Worm (Caenorhabditis elegans): ENCODE results near the gene F53F1.4.

F53F1.4 gene

DNA sequence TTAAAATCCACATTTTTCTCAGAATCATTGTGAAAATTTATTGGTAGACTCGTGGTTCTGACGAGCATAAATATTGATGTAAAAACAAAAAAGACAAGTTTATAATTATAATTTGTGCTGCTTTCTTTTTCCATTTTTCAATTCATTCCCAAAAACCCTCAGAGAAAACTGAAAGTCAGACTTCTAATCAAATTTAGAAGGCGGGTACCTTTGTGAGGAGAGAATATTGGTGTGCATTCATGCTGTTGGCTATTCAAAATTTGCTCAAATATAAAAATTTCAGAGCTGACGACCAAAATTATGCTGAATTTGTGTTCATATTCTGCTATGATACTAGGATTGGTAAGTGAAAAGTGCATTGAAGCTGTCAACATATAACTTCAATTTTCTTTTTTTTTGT is 43.9 kb upstream of the F53F1.4 start, which contains the start of gene srx-125:
srx-125 (plus strand) TSS at position 301 of the 400 bp plus-strand sequence.
- TF ChIP-seq fkh-3 (tag; optimal IDR thresholded peaks at IDR 0.05) (no peak), ccch-3 (GFP tag; optimal IDR thresholded peaks at IDR 0.05) (no peak), ztf-25 (GFP tag; IDR thresholded peaks at IDR 0.05) (no peak), madf-6 (GFP tag; IDR thresholded peaks at IDR 0.05) (no peak)

- TF ChIP-seq tlf-1 (GFP tag; optimal IDR thresholded peaks at IDR 0.05) (peak; percentile 19), nhr-80 (tag; optimal IDR thresholded peaks at IDR 0.05) (peak; percentile 87), ZK185.1 (tag; optimal IDR thresholded peaks at IDR 0.05; ENCODE audit: poor library complexity, severe bottlenecking) (peak; percentile 29), C06A6.2 (GFP tag; conservative IDR thresholded peaks at IDR 0.05) (0 out of 2 replicates have a peak, but pooled peaks have one; percentile 25), cebp-2 (GFP tag; IDR thresholded peaks at IDR 0.05) (0 out of 2 replicates have a peak, but pooled peaks have one; percentile 36), egrh-3 (GFP tag; IDR thresholded peaks at IDR 0.05) (no peak), hsf-1 (GFP tag; IDR thresholded peaks at IDR 0.05) (no peak), bed-2 (GFP tag; IDR thresholded peaks at IDR 0.05) (no peak), T07F8.4 (tag; optimal IDR thresholded peaks at IDR 0.05) (no peak), snpc-3.4 (tag; optimal IDR thresholded peaks at IDR 0.05) (no peak)
These were observed 41.2 kb upstream of the F53F1.4 start for ce11 chrV:13369663-13370062.

DNA sequence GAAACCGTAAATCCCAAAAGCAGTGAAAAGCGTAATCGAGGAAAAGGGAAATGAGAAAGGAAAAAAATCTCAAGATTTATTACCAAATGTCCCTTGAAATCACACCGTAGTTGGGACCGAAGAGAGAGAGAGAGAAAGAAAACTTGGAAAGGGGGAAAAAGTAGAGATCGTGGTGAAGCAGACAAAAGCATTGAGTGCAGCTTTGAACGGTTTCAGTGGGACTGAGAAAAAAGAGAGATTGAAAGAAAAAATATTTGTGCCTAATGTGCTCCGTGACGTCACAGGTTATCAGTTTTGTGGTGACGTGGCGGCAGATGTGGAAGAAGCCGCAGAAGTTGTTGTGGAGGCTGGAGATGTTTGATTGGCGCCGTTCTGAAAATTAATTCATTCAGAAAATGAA is 40.6 kb upstream of the F53F1.4 start:
- 0 out of 2 replicates have a peak, but pooled peaks have one; percentile 52 for TF ChIP-seq Y56A3A.18 (GFP tag; IDR thresholded peaks at IDR 0.05)
- no peak for TF ChIP-seq ceh-100 (GFP tag; IDR thresholded peaks at IDR 0.05)

- TF ChIP-seq snpc-1.3 (tag; optimal IDR thresholded peaks at IDR 0.05; ENCODE audit: insufficient read depth): no peak
- TF ChIP-seq nhr-179 (tag; optimal IDR thresholded peaks at IDR 0.05): no peak
- no peak for TF ChIP-seq F55B11.4 (tag; optimal IDR thresholded peaks at IDR 0.05; ENCODE audit: borderline replicate concordance, insufficient read depth)
- TF ChIP-seq cebp-1 (GFP tag; IDR thresholded peaks at IDR 0.05): no peak
- peak; percentile 81 for TF ChIP-seq cebp-1 (tag; optimal IDR thresholded peaks at IDR 0.05)
- TF ChIP-seq lin-40 (tag; optimal IDR thresholded peaks at IDR 0.05): peak; percentile 49
- TF ChIP-seq madf-8 (GFP tag; conservative IDR thresholded peaks at IDR 0.05): no peak
- TF ChIP-seq chd-7 (tag; optimal IDR thresholded peaks at IDR 0.05): no peak
- TF ChIP-seq tlf-1 (GFP tag; optimal IDR thresholded peaks at IDR 0.05): no peak
- no peak for TF ChIP-seq hlh-26 (GFP tag; conservative IDR thresholded peaks at IDR 0.05)
- TF ChIP-seq ceh-100 (GFP tag; IDR thresholded peaks at IDR 0.05): no peak
- TF ChIP-seq nfyb-1 (GFP tag; IDR thresholded peaks at IDR 0.05): no peak
- no peak for TF ChIP-seq ZK185.1 (tag; optimal IDR thresholded peaks at IDR 0.05; ENCODE audit: poor library complexity, severe bottlenecking)
- TF ChIP-seq ztf-26 (tag; optimal IDR thresholded peaks at IDR 0.05): peak; percentile 48
- no peak for TF ChIP-seq ztf-18 (tag; optimal IDR thresholded peaks at IDR 0.05)
- TF ChIP-seq hsf-1 (GFP tag; IDR thresholded peaks at IDR 0.05): no peak
- no peak for TF ChIP-seq Y56A3A.18 (GFP tag; IDR thresholded peaks at IDR 0.05)
- no peak for TF ChIP-seq snpc-4 (GFP tag; optimal IDR thresholded peaks at IDR 0.05)
- no peak for TF ChIP-seq snpc-4 (tag; optimal IDR thresholded peaks at IDR 0.05)
- no peak for TF ChIP-seq nhr-27 (tag; optimal IDR thresholded peaks at IDR 0.05)
- no peak for TF ChIP-seq ets-4 (GFP tag; optimal IDR thresholded peaks at IDR 0.05)
- peak; percentile 64 for TF ChIP-seq ceh-27 (GFP tag; optimal IDR thresholded peaks at IDR 0.05)
- no peak for TF ChIP-seq nhr-90 (tag; optimal IDR thresholded peaks at IDR 0.05)
- no peak for TF ChIP-seq B0336.3 (GFP tag; IDR thresholded peaks at IDR 0.05)
- TF ChIP-seq Y79H2A.3 (GFP tag; conservative IDR thresholded peaks at IDR 0.05): no peak
- TF ChIP-seq lin-26 (GFP tag; IDR thresholded peaks at IDR 0.05): peak; percentile 21; the same call in 1 of the 2 replicates
- no peak for TF ChIP-seq repo-1 (tag; optimal IDR thresholded peaks at IDR 0.05)
- no peak for TF ChIP-seq hrde-1 (tag; optimal IDR thresholded peaks at IDR 0.05; ENCODE audit: borderline replicate concordance)
These were observed 39.5 kb upstream of the F53F1.4 start for ce11 chrV:13371336-13371735.

All from whole organism, young adult.